Worm (Caenorhabditis elegans) whole organism, early embryonic: ENCODE measurements around the gene gid-7.
A peak's percentile ranks its signal among the peaks of the same experiment; 100 is the strongest.

ENCODE experiments used
- B0310.2 ChIP-seq: sonication (generic microtip); optimal IDR thresholded peaks from 2 replicates; lab custom pipeline; 2016; ENCODE audit warnings: mild to moderate bottlenecking, missing genetic modification characterization, missing compliant biosample characterization
- F13C5.2 ChIP-seq: sonication (generic microtip); optimal IDR thresholded peaks from 2 replicates; lab custom pipeline; 2017; ENCODE audit warnings: mild to moderate bottlenecking, missing genetic modification characterization, inconsistent platforms, missing compliant biosample characterization
- aly-1 ChIP-seq: sonication (generic microtip); optimal IDR thresholded peaks from 2 replicates; lab custom pipeline; 2016; ENCODE audit warnings: missing genetic modification characterization, missing compliant biosample characterization
- ama-1 ChIP-seq: fragments of 150-350 bp; optimal IDR thresholded peaks from 2 replicates; lab custom pipeline; 2014
- ceh-13 ChIP-seq: fragments of 200-800 bp; sonication (Bioruptor generic); optimal IDR thresholded peaks from 2 replicates; lab custom pipeline; 2018; ENCODE audit warnings: mild to moderate bottlenecking, missing genetic modification characterization, missing compliant biosample characterization
- ceh-36 ChIP-seq: sonication (generic microtip); optimal IDR thresholded peaks from 2 replicates; lab custom pipeline; 2016; ENCODE audit warnings: missing genetic modification characterization, inconsistent platforms, missing compliant biosample characterization
- ets-7 ChIP-seq: sonication (generic microtip); optimal IDR thresholded peaks from 2 replicates; lab custom pipeline; 2016; ENCODE audit warnings: missing genotype, missing genetic modification characterization, missing compliant biosample characterization
- flt-1 ChIP-seq: fragments of 200-800 bp; sonication (Bioruptor generic); IDR thresholded peaks from 2 replicates; pipeline ENCODE4 v1.3.6; 2022; ENCODE audit warnings: missing genetic modification characterization, missing compliant biosample characterization
- hmbx-1 ChIP-seq: sonication (generic microtip); optimal IDR thresholded peaks from 2 replicates; lab custom pipeline; 2016; ENCODE audit warnings: mild to moderate bottlenecking, missing genetic modification characterization, missing compliant biosample characterization
- hmg-4 ChIP-seq: fragments of 200-800 bp; sonication (Bioruptor generic); optimal IDR thresholded peaks from 2 replicates; lab custom pipeline; 2018; ENCODE audit warnings: mild to moderate bottlenecking, missing genetic modification characterization, missing compliant biosample characterization
- hnd-1 ChIP-seq: sonication (generic microtip); optimal IDR thresholded peaks from 2 replicates; lab custom pipeline; 2016; ENCODE audit warnings: missing genetic modification characterization, missing compliant biosample characterization
- pes-1 ChIP-seq: fragments of 200-800 bp; sonication (Bioruptor generic); IDR thresholded peaks from 2 replicates; pipeline ENCODE4 v1.3.6; 2022; ENCODE audit warnings: missing genetic modification reagents, missing genetic modification characterization, missing compliant biosample characterization
- scrt-1 ChIP-seq: fragments of 200-800 bp; sonication (Bioruptor generic); IDR thresholded peaks from 2 replicates; pipeline ENCODE4 v1.3.6; 2022; ENCODE audit warnings: missing genetic modification characterization, missing compliant biosample characterization
- sea-1 ChIP-seq: fragments of 200-800 bp; sonication (Bioruptor generic); conservative IDR thresholded peaks from 2 replicates; pipeline ENCODE4 v1.3.6; 2022; ENCODE audit warnings: missing genetic modification characterization, missing compliant biosample characterization
- tbx-11 ChIP-seq: fragments of 200-800 bp; sonication (Bioruptor generic); IDR thresholded peaks from 2 replicates; pipeline ENCODE4 v1.3.6; 2022; ENCODE audit warnings: missing genetic modification characterization, missing compliant biosample characterization
- tbx-37 ChIP-seq: fragments of 200-800 bp; sonication (Bioruptor generic); conservative IDR thresholded peaks from 2 replicates; pipeline ENCODE4 v1.3.6; 2022; ENCODE audit warnings: missing genetic modification reagents, missing genetic modification characterization, missing compliant biosample characterization
- tra-4 ChIP-seq: sonication (generic microtip); optimal IDR thresholded peaks from 2 replicates; lab custom pipeline; 2017; ENCODE audit warnings: missing genetic modification characterization, missing compliant biosample characterization

Gene gid-7

DNA sequence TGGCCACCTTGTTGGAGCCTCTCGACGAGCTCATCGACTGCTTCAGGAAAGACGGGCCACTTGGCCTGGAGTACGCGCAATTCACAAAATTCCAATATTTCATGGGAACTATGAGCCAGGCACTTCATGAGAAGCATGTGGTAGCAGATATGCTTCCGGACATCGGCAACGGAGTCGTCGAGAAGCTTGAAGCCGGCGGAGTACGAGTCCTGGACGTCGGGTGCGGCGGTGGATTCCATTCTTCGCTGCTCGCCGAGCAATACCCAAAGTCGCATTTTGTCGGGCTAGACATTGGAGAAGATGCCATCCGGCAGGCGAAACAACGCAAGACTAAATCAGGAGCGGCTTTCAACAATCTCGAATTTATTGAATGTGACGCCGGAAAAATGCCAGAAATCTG lies 16.7 kb upstream of the gid-7 start:
- TF ChIP-seq aly-1 (tag; lab: Kevin White, UChicago) (no peak), scrt-1 (GFP tag; lab: Robert Waterston, UW) (no peak), hmg-4 (GFP tag; lab: Kevin White, UChicago) (no peak), tbx-37 (GFP tag; lab: Robert Waterston, UW) (no peak), hmbx-1 (tag; lab: Kevin White, UChicago) (no peak), pes-1 (GFP tag; lab: Robert Waterston, UW) (no peak), tra-4 (tag; lab: Kevin White, UChicago) (no peak), sea-1 (GFP tag; lab: Robert Waterston, UW) (no peak), flt-1 (GFP tag; lab: Robert Waterston, UW) (no peak), ama-1 (lab: Kevin White, UChicago) (no peak), tbx-11 (GFP tag; lab: Robert Waterston, UW) (no peak), B0310.2 (no peak), hnd-1 (tag; lab: Kevin White, UChicago) (no peak), ceh-36 (tag; lab: Kevin White, UChicago) (no peak), ceh-13 (no peak)

DNA sequence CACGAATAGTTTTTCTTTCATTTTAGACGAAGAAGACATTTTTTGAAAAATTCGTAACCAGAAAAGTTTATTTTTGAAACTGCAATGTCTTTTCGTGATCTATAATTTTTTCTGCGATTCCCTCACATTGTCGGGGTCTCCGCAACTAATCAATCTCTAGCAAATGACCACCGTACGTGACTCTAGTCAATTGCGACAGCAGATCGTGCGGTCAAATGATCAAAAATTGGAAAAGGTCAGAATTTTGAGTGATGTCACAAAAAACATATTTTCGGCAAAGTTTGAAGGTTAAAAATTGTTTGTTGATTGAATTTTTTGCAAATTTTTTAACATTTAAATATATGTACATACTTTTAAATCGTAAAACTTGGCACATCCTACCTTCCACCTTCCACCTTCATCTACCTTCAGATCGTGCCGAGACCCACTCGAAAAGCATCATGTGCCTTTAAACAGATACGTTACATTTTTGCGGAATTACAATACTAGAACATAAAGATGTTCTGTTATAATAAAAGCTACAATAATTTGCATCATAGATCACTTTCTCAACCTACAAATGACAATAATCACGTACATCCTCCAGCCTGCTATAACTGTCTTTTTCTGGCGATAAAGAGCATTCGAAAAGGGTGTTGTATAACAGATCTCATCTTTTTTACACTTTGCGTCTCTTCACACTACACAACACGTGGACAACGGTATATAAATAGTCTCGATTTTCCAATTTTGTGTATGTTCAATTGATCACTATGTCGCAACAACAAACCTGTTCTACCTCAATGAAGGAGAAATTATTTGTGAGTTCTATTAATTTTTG lies 14.8 kb upstream of the gid-7 start, which contains the start of the genes R08E5.1 and rips-1:
Gene R08E5.1, minus strand, starts transcription at position 82 of the 820 bp plus-strand sequence.
Gene rips-1, plus strand, starts transcription at position 585 of the 820 bp plus-strand sequence.
- no peak for TF ChIP-seq aly-1 (tag; lab: Kevin White, UChicago)
- TF ChIP-seq sea-1 (GFP tag; lab: Robert Waterston, UW): no peak
- TF ChIP-seq F13C5.2 (tag; lab: Kevin White, UChicago): no peak
- no peak for TF ChIP-seq tbx-37 (GFP tag; lab: Robert Waterston, UW)
- TF ChIP-seq tbx-11 (GFP tag; lab: Robert Waterston, UW): no peak
- no peak for TF ChIP-seq flt-1 (GFP tag; lab: Robert Waterston, UW)

DNA sequence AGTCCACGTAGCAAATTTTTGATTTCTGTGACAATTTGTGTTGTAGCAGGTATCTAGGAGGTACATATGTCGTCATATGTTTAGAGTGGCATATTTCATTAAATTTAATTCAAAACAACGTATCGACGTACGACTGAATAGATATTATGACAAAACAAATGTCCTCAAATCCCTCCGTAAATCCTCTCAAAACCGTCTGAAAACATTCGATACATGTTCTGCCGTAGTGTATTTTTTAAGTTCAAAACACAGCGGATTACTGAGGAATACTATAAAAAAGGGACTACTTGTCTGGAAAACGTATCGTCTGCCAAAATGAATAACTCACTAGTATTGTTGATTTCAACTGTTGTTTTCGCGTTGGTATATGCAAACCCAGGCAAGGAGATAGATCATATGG lies 11.4 kb upstream of the gid-7 start, which contains the start of gene R08E5.4:
Gene R08E5.4, plus strand, starts transcription at position 301 of the 400 bp plus-strand sequence.
- TF ChIP-seq B0310.2: no peak
- TF ChIP-seq flt-1 (GFP tag; lab: Robert Waterston, UW): no peak
- no peak for TF ChIP-seq hmg-4 (GFP tag; lab: Kevin White, UChicago)
- no peak for TF ChIP-seq sea-1 (GFP tag; lab: Robert Waterston, UW)
- no peak for TF ChIP-seq F13C5.2 (tag; lab: Kevin White, UChicago)
- no peak for TF ChIP-seq ceh-36 (tag; lab: Kevin White, UChicago)
- no peak for TF ChIP-seq tbx-37 (GFP tag; lab: Robert Waterston, UW)
- no peak for TF ChIP-seq ama-1 (lab: Kevin White, UChicago)
- no peak for TF ChIP-seq ceh-13
- no peak for TF ChIP-seq scrt-1 (GFP tag; lab: Robert Waterston, UW)
- TF ChIP-seq pes-1 (GFP tag; lab: Robert Waterston, UW): no peak
- TF ChIP-seq hmbx-1 (tag; lab: Kevin White, UChicago): no peak
- no peak for TF ChIP-seq tbx-11 (GFP tag; lab: Robert Waterston, UW)
- TF ChIP-seq ets-7 (tag; lab: Kevin White, UChicago): no peak
- TF ChIP-seq hnd-1 (tag; lab: Kevin White, UChicago): no peak
- no peak for TF ChIP-seq aly-1 (tag; lab: Kevin White, UChicago)
- no peak for TF ChIP-seq tra-4 (tag; lab: Kevin White, UChicago)

DNA sequence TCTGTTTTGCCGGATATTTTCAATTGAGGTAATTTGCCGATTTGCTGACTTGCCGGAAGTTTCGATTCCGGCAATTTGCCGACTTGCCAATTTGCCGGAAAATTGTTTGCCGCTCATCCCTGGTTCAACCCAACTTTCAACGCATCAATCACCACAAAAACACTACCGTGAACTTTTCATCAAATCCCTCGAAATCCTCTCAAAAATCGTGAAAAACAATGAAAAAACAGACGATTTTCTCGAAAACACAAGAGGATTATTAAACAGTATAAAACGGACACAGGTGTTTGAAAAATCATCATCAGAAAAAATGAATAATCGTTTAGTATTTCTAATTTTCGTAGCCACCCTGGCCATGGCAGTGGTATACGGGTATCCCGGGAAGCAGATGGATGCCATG lies 10.0 kb upstream of the gid-7 start, which contains the start of gene Y39H10A.1:
Gene Y39H10A.1, plus strand, starts transcription at position 301 of the 400 bp plus-strand sequence.
- no peak for TF ChIP-seq scrt-1 (GFP tag; lab: Robert Waterston, UW)

DNA sequence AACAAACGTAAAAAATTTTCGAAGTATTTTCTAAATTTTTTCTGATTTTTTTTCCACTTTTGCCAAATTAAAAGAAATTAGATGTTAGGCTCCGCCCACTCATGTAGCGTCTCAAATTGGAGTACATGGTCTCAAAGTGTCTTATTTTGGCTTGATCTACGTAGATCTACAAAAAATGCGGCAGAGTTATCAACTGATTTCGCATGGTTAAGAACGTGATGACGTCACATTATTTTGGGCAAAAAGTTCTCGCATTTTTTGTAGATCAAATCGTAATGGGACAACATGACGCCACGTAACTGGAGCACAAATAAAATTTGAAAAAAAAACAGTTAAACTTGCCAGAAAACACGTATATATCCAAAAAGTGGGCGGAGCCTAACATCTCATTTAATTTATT lies 5.0 kb upstream of the gid-7 start:
- TF ChIP-seq hmbx-1 (tag; lab: Kevin White, UChicago) (no peak), sea-1 (GFP tag; lab: Robert Waterston, UW) (no peak), aly-1 (tag; lab: Kevin White, UChicago) (no peak), hnd-1 (tag; lab: Kevin White, UChicago) (no peak), ets-7 (tag; lab: Kevin White, UChicago) (no peak), ceh-13 (no peak), B0310.2 (no peak)

DNA sequence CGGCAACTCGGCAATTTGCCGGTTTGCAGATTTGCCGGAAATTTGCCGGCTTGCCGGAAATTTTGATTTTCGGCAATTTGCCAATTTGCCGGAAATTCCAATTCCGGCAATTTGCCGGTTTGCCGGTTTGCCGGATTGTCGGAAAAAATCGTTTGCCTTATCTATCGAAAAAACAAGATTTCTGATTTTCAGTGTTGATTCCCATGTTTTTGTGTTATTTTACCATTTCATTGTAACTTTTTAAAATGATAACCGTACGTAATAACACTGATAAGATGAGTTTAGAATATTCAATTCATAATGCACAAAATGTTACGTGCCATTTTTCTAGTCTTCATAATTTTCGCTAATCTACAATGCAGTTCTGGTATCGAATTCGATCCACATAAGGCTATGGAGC lies 4.0 kb upstream of the gid-7 start, which contains the start of gene oac-55:
Gene oac-55, plus strand, starts transcription at position 301 of the 400 bp plus-strand sequence.
- no peak for TF ChIP-seq ama-1 (lab: Kevin White, UChicago)
- no peak for TF ChIP-seq scrt-1 (GFP tag; lab: Robert Waterston, UW)
- TF ChIP-seq ceh-36 (tag; lab: Kevin White, UChicago): no peak
- no peak for TF ChIP-seq tbx-37 (GFP tag; lab: Robert Waterston, UW)
- no peak for TF ChIP-seq ceh-13
- TF ChIP-seq pes-1 (GFP tag; lab: Robert Waterston, UW): no peak
- TF ChIP-seq hmbx-1 (tag; lab: Kevin White, UChicago): no peak
- no peak for TF ChIP-seq B0310.2
- TF ChIP-seq hmg-4 (GFP tag; lab: Kevin White, UChicago): no peak

DNA sequence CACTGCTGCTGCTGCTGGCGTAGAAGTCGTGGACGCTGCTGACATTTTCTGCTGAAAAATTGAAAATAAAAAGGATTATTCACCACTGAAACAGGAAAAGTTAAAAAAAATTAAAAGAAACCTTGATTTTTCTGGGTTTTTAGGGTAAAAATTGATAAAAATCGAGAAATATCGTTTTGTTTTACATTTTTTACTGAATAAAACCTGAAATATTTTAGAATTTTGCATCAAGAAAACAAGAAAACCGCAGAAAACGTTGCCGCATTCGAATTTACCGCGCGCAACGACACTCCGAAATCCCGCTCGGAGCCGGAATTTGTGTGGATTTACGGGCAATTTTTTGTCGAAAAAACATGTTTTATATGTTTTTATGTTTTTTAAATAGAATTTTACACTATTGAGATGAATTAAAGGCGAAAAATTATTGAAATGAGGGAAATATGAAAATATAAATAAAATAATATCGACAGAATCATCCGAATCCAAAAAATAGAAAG lies 2.6 kb upstream of the gid-7 start, which contains the start of gene chk-1:
Gene chk-1, minus strand, starts transcription at position 51 of the 497 bp plus-strand sequence.
- TF ChIP-seq hnd-1 (tag; lab: Kevin White, UChicago) (no peak), F13C5.2 (tag; lab: Kevin White, UChicago) (peak; percentile 14), pes-1 (GFP tag; lab: Robert Waterston, UW) (no peak), tra-4 (tag; lab: Kevin White, UChicago) (no peak), scrt-1 (GFP tag; lab: Robert Waterston, UW) (no peak), B0310.2 (no peak), tbx-37 (GFP tag; lab: Robert Waterston, UW) (no peak), sea-1 (GFP tag; lab: Robert Waterston, UW) (no peak), ets-7 (tag; lab: Kevin White, UChicago) (no peak)
